Worm (Caenorhabditis elegans) whole organism, midembryonic: ENCODE data around the gene T04H1.13.

Experiments
- T22C8.4 ChIP-seq: fragments of 200-800 bp; sonication (Bioruptor generic); IDR thresholded peaks from 2 replicates; pipeline ENCODE4 v1.3.6; 2022; ENCODE audit warnings: missing genetic modification characterization, missing compliant biosample characterization
- cog-1 ChIP-seq: sonication (generic microtip); optimal IDR thresholded peaks from 2 replicates; lab custom pipeline; 2016; ENCODE audit warnings: missing genetic modification characterization, missing compliant biosample characterization
- flt-1 ChIP-seq: fragments of 200-800 bp; sonication (Bioruptor generic); IDR thresholded peaks from 2 replicates; pipeline ENCODE4 v1.3.6; 2022; ENCODE audit warnings: missing genetic modification characterization, missing compliant biosample characterization
- klf-2 ChIP-seq: fragments of 200-800 bp; sonication (Bioruptor generic); conservative IDR thresholded peaks from 2 replicates; pipeline ENCODE4 v1.3.6; 2022; ENCODE audit warnings: missing genetic modification reagents, missing genetic modification characterization, missing compliant biosample characterization
- med-1 ChIP-seq: sonication (generic microtip); optimal IDR thresholded peaks from 2 replicates; lab custom pipeline; 2017; ENCODE audit warnings: missing genetic modification characterization, mild to moderate bottlenecking, missing compliant biosample characterization, antibody characterized with exemption, missing genetic modification reagents; ENCODE audit not compliant: insufficient read depth
- ref-1 ChIP-seq: fragments of 200-800 bp; sonication (Bioruptor generic); conservative IDR thresholded peaks from 2 replicates; pipeline ENCODE4 v1.3.6; 2022; ENCODE audit warnings: missing genetic modification reagents, missing genetic modification characterization, missing compliant biosample characterization
- tab-1 ChIP-seq: fragments of 200-800 bp; sonication (Bioruptor generic); IDR thresholded peaks from 2 replicates; pipeline ENCODE4 v1.3.6; 2022; ENCODE audit warnings: missing genetic modification characterization, missing compliant biosample characterization
- ztf-23 ChIP-seq: fragments of 200-800 bp; sonication (Bioruptor generic); IDR thresholded peaks from 2 replicates; pipeline ENCODE4 v1.3.6; 2022; ENCODE audit warnings: missing genetic modification reagents, missing genetic modification characterization, missing compliant biosample characterization
- ztf-29 ChIP-seq: fragments of 200-800 bp; sonication (Bioruptor generic); IDR thresholded peaks from 2 replicates; pipeline ENCODE4 v1.3.6; 2022; ENCODE audit warnings: missing genetic modification reagents, missing genetic modification characterization, missing compliant biosample characterization

Gene T04H1.13

ce11 chrV:12199474-12199873 lies 45.4 kb downstream of the T04H1.13 start:
- TF ChIP-seq ztf-29 (GFP tag; lab: Robert Waterston, UW), result no peak

DNA sequence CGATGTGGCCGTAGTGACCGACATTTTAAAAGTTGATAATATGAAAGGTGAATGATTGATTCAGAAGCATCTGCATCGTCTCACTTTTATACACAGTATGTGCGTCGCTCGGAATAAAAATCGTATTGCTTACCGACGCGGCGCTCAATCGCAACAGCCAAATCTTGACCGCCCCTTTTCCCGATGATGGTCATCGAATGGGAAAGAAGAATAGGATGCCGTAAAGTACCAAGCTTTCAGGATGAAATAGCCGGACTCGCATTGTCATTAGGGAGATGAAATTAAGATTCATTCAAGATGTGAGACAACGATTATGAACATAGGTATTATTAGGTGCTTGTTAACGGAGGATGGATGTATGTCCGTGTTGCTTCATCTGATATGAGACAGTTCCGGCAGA lies 46.3 kb downstream of the T04H1.13 start, which contains the start of gene lon-3:
TSS of gene lon-3 (minus strand) at position 101 of the 400 bp plus-strand sequence.
- TF ChIP-seq tab-1 (GFP tag; lab: Robert Waterston, UW) (no peak), ztf-23 (GFP tag; lab: Robert Waterston, UW) (no peak), med-1 (no peak), cog-1 (tag; lab: Kevin White, UChicago) (no peak), klf-2 (GFP tag; lab: Robert Waterston, UW) (no peak), ztf-29 (GFP tag; lab: Robert Waterston, UW) (no peak), T22C8.4 (GFP tag; lab: Robert Waterston, UW) (no peak), ref-1 (GFP tag; lab: Robert Waterston, UW) (no peak), flt-1 (no peak)

DNA sequence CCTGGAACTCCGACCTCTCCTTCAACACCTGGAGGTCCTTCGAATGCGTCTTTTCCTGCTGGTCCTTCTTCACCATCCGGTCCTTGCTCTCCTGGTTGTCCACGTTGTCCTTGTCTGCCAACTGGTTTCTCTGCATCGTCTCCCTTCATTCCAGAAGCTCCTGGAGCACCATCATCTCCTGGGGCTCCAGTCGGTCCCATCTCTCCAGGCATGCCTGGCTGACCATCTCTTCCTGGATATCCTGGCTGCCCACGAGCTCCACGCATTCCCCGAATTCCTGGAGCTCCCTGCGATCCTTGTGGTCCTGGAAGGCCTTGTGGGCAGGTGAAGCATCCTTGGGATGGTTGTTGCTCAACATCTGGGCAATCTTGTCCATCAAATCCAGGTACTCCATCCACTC lies 47.1 kb downstream of the T04H1.13 start:
- no peak for TF ChIP-seq ztf-23 (GFP tag; lab: Robert Waterston, UW)

DNA sequence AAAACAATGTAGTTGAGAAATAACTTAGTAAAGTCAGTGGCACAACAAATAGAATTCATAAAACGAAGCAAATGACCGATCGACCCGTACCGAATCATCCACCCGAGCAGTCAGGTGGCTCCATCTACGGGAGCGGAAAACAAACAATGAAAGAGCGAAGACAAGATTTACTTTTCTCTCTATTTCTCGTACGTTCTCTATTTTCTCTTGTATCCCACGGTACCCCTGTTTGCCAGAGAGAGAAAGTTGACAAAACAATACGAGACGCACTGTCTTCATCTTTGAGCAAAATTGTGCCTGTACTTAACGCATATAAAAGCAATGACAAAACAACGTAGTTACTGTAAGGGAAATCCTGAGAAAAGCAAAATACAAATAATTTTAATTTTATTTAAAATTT lies 48.2 kb downstream of the T04H1.13 start:
- TF ChIP-seq klf-2 (GFP tag; lab: Robert Waterston, UW), result no peak
- no peak for TF ChIP-seq cog-1 (tag; lab: Kevin White, UChicago)
- TF ChIP-seq tab-1 (GFP tag; lab: Robert Waterston, UW), result no peak
- TF ChIP-seq med-1, result no peak
- TF ChIP-seq flt-1, result no peak
- no peak for TF ChIP-seq ztf-23 (GFP tag; lab: Robert Waterston, UW)
- TF ChIP-seq T22C8.4 (GFP tag; lab: Robert Waterston, UW), result no peak
- TF ChIP-seq ref-1 (GFP tag; lab: Robert Waterston, UW), result no peak
- TF ChIP-seq ztf-29 (GFP tag; lab: Robert Waterston, UW), result no peak

ce11 chrV:12195845-12196244 lies 49.0 kb downstream of the T04H1.13 start, which contains the start of gene ZK836.3:
TSS of gene ZK836.3 (minus strand) at chrV:12195945.
- no peak for TF ChIP-seq ztf-29 (GFP tag; lab: Robert Waterston, UW)
- TF ChIP-seq T22C8.4 (GFP tag; lab: Robert Waterston, UW), result no peak
- no peak for TF ChIP-seq ztf-23 (GFP tag; lab: Robert Waterston, UW)
- TF ChIP-seq ref-1 (GFP tag; lab: Robert Waterston, UW), result no peak
- TF ChIP-seq klf-2 (GFP tag; lab: Robert Waterston, UW), result no peak
- no peak for TF ChIP-seq flt-1
- no peak for TF ChIP-seq med-1
- TF ChIP-seq cog-1 (tag; lab: Kevin White, UChicago), result no peak
- TF ChIP-seq tab-1 (GFP tag; lab: Robert Waterston, UW), result no peak
